Worm (Caenorhabditis elegans) whole organism, mixed stage, embryonic: ENCODE measurements around the gene ceh-54.

Experiments used
- elt-1 ChIP-seq: sonication (generic microtip); optimal IDR thresholded peaks from 2 replicates; lab custom pipeline; 2017; ENCODE audit warnings: missing genetic modification characterization, mild to moderate bottlenecking, missing compliant biosample characterization, antibody characterized with exemption, moderate library complexity, borderline replicate concordance; ENCODE audit not compliant: insufficient read depth
- mep-1 ChIP-seq: fragments of 150-350 bp; optimal IDR thresholded peaks from 2 replicates; lab custom pipeline; 2017; ENCODE audit warnings: missing biosample characterization, missing genetic modification reagents, missing genetic modification characterization, inconsistent platforms
- nhr-2 ChIP-seq: fragments of 150-350 bp; optimal IDR thresholded peaks from 2 replicates; lab custom pipeline; 2014; ENCODE audit warnings: missing biosample characterization, missing genetic modification characterization
- snpc-4 ChIP-seq: fragments of 150-350 bp; optimal IDR thresholded peaks from 2 replicates; lab custom pipeline; 2014; ENCODE audit warnings: missing biosample characterization, missing genetic modification characterization

DNA sequence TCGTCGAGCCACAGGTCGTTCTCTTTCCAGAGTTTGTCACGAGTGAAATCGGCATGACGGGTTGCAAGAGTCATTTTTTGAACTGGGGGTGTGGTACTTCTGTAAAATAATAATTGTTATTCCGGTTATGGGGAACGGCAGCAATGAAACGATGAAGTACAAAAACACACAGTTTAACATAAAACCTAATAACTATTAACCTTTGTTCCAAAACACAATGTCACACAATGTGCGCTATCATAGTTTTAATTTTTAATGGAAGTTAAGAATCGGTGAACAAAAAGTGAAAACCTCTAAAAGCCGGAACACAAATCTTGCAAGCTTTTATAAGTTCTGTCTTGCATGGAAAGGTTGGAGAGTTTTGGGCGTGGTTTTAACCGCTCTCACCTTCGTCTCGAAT lies 41.4 kb upstream of the ceh-54 start, which contains the start of gene hsp-43:
- TF ChIP-seq snpc-4 (tag; lab: Kevin White, UChicago) (no peak), elt-1 (tag; lab: Kevin White, UChicago) (no peak), nhr-2 (tag; lab: Kevin White, UChicago) (no peak), mep-1 (tag; lab: Kevin White, UChicago) (no peak)
